Worm (Caenorhabditis elegans): Measurements from ENCODE around the gene skr-4.

The skr-4 gene

ce11 chrV:19907365-19907764 is 16.7 kb upstream of the skr-4 start, which contains the start of gene fars-2:
Gene fars-2, minus strand, starts transcription at chrV:19907434.
- TF ChIP-seq K09A11.1 (tag; optimal IDR thresholded peaks at IDR 0.05; ENCODE audit: insufficient read depth) = no peak
- TF ChIP-seq nfya-1 (tag; optimal IDR thresholded peaks at IDR 0.05) = no peak
- no peak for TF ChIP-seq fkh-10 (GFP tag; optimal IDR thresholded peaks at IDR 0.05)
- TF ChIP-seq mec-3 (tag; optimal IDR thresholded peaks at IDR 0.05; ENCODE audit: borderline replicate concordance) = no peak
- TF ChIP-seq ceh-48 (tag; optimal IDR thresholded peaks at IDR 0.05) = peak; percentile 80
- no peak for TF ChIP-seq pax-1 (tag; optimal IDR thresholded peaks at IDR 0.05)
- no peak for TF ChIP-seq ceh-2 (tag; optimal IDR thresholded peaks at IDR 0.05)
- no peak for TF ChIP-seq unc-86 (tag; optimal IDR thresholded peaks at IDR 0.05)

ce11 chrV:19908854-19909253 is 15.2 kb upstream of the skr-4 start:
- TF ChIP-seq ceh-45 (GFP tag; IDR thresholded peaks at IDR 0.05) (no peak), elt-2 (tag; optimal IDR thresholded peaks at IDR 0.05) (no peak)

DNA sequence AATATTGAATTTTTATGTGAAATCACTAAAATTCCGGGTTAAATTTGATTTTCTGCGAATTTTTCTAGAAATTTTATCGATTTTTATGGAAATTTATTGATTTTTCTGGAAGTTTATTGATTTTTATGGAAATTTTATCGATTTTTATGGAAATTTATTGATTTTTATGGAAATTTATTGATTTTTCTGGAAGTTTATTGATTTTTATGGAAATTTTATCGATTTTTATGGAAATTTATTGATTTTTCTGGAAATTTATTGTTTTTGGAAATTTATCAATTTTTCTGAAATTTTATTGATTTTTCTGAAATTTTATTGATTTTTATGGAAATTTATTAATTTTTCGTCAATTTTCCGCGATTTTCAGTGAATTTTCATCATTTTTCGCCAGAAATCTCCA is 14.6 kb upstream of the skr-4 start:
- peak; percentile 71 for TF ChIP-seq ceh-48 (tag; optimal IDR thresholded peaks at IDR 0.05)

ce11 chrV:19915973-19916605 is 7.9 kb upstream of the skr-4 start, which contains the start of the genes chk-2 and Y60A3A.19:
Gene chk-2, minus strand, starts transcription at chrV:19916023.
Gene Y60A3A.19, plus strand, starts transcription at chrV:19916555.
- TF ChIP-seq tbx-7 (tag; optimal IDR thresholded peaks at IDR 0.05) (no peak), ceh-18 (tag; optimal IDR thresholded peaks at IDR 0.05) (no peak), ceh-31 (tag; optimal IDR thresholded peaks at IDR 0.05) (no peak), elt-2 (tag; optimal IDR thresholded peaks at IDR 0.05) (no peak), ceh-6 (GFP tag; optimal IDR thresholded peaks at IDR 0.05) (no peak), elt-4 (tag; optimal IDR thresholded peaks at IDR 0.05) (no peak), hlh-6 (tag; optimal IDR thresholded peaks at IDR 0.05) (no peak), sdc-2 (tag; optimal IDR thresholded peaks at IDR 0.05) (no peak), ref-2 (tag; optimal IDR thresholded peaks at IDR 0.05) (no peak), ama-1 (optimal IDR thresholded peaks at IDR 0.05) (no peak)

- no peak for TF ChIP-seq ceh-6 (GFP tag; optimal IDR thresholded peaks at IDR 0.05)
- no peak for TF ChIP-seq eyg-1 (tag; optimal IDR thresholded peaks at IDR 0.05)
- no peak for TF ChIP-seq tbx-2 (tag; optimal IDR thresholded peaks at IDR 0.05)
Observed at ce11 chrV:19922613-19923012, 1.4 kb upstream of the skr-4 start, which contains the start of gene Y60A3A.16. Gene Y60A3A.16, minus strand, starts transcription at chrV:19922713.

DNA sequence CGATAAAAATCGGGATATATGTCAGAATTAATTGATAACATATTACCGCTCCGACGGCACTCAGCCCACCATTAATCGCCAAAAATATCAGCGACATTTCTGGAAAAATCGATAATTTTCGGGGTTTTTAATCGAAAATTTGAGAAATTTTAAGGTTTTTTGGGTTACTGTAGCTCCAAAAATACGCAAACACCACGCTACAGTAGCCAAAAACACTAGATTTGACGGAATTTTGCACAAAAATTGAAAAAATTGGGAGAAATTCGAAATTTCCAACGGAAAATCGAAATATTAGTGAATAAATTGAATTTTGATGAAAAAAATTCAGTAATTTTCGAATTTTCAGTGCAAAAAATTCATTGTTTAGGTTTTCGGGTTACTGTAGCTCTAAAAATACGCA is 10.2 kb downstream of the skr-4 start, which contains the start of gene algn-7:
Gene algn-7, minus strand, starts transcription at position 101 of the 400 bp plus-strand sequence.
- TF ChIP-seq ceh-18 (tag; optimal IDR thresholded peaks at IDR 0.05) (no peak), syd-9 (tag; optimal IDR thresholded peaks at IDR 0.05) (no peak), C08G9.2 (tag; optimal IDR thresholded peaks at IDR 0.05) (no peak), fkh-6 (tag; optimal IDR thresholded peaks at IDR 0.05) (no peak), npax-4 (tag; optimal IDR thresholded peaks at IDR 0.05) (no peak), fkh-10 (GFP tag; optimal IDR thresholded peaks at IDR 0.05) (no peak), unc-42 (tag; optimal IDR thresholded peaks at IDR 0.05) (no peak), ceh-24 (tag; optimal IDR thresholded peaks at IDR 0.05) (no peak), ceh-48 (tag; optimal IDR thresholded peaks at IDR 0.05) (no peak), ref-2 (tag; optimal IDR thresholded peaks at IDR 0.05) (no peak), elt-2 (tag; optimal IDR thresholded peaks at IDR 0.05) (no peak), ceh-14 (tag; optimal IDR thresholded peaks at IDR 0.05) (no peak), hlh-8 (tag; optimal IDR thresholded peaks at IDR 0.05) (no peak), ceh-6 (GFP tag; optimal IDR thresholded peaks at IDR 0.05) (no peak), pqm-1 (tag; optimal IDR thresholded peaks at IDR 0.05) (no peak)

ce11 chrV:19936945-19937344 is 12.9 kb downstream of the skr-4 start:
- no peak for TF ChIP-seq pros-1 (tag; optimal IDR thresholded peaks at IDR 0.05)
- TF ChIP-seq T23F11.4 (GFP tag; optimal IDR thresholded peaks at IDR 0.05) = no peak
- TF ChIP-seq hlh-13 (GFP tag; optimal IDR thresholded peaks at IDR 0.05) = no peak
- no peak for TF ChIP-seq nhr-232 (tag; optimal IDR thresholded peaks at IDR 0.05)
- TF ChIP-seq hlh-15 (tag; optimal IDR thresholded peaks at IDR 0.05) = no peak
- no peak for TF ChIP-seq K02D7.2 (tag; optimal IDR thresholded peaks at IDR 0.05)
- TF ChIP-seq odd-2 (tag; optimal IDR thresholded peaks at IDR 0.05) = no peak
- no peak for TF ChIP-seq sdc-2 (tag; optimal IDR thresholded peaks at IDR 0.05)
- TF ChIP-seq ceh-45 (GFP tag; IDR thresholded peaks at IDR 0.05) = no peak
- no peak for TF ChIP-seq hlh-6 (tag; optimal IDR thresholded peaks at IDR 0.05)
- no peak for TF ChIP-seq ceh-18 (tag; optimal IDR thresholded peaks at IDR 0.05)
- no peak for TF ChIP-seq ceh-9 (tag; optimal IDR thresholded peaks at IDR 0.05)
- no peak for TF ChIP-seq hlh-30 (tag; optimal IDR thresholded peaks at IDR 0.05; ENCODE audit: insufficient read depth)
- no peak for TF ChIP-seq nhr-11 (tag; optimal IDR thresholded peaks at IDR 0.05)
- no peak for TF ChIP-seq unc-42 (tag; optimal IDR thresholded peaks at IDR 0.05)
- TF ChIP-seq ceh-14 (tag; optimal IDR thresholded peaks at IDR 0.05) = no peak
- TF ChIP-seq ceh-31 (tag; optimal IDR thresholded peaks at IDR 0.05) = no peak
- TF ChIP-seq syd-9 (tag; optimal IDR thresholded peaks at IDR 0.05) = no peak
